Fruit fly (Drosophila melanogaster) whole organism, embryonic: ENCODE measurements around the gene unc-119.

Experiments used
- Atf-2 ChIP-seq: fragments of 200-800 bp; sonication (Bioruptor generic); optimal IDR thresholded peaks from 2 replicates; lab custom pipeline; 2016; ENCODE audit warnings: missing biosample characterization, missing genetic modification characterization
- BtbVII ChIP-seq: fragments of 200-800 bp; sonication (Bioruptor generic); optimal IDR thresholded peaks from 3 replicates; lab custom pipeline; 2017; ENCODE audit warnings: missing biosample characterization, mild to moderate bottlenecking, missing genetic modification characterization
- CG1233 ChIP-seq: fragments of 200-800 bp; sonication (Bioruptor generic); optimal IDR thresholded peaks from 4 replicates; lab custom pipeline; 2018; ENCODE audit warnings: missing biosample characterization, mild to moderate bottlenecking, missing genetic modification characterization
- CG12744 ChIP-seq: fragments of 200-800 bp; sonication (Bioruptor generic); optimal IDR thresholded peaks from 2 replicates; lab custom pipeline; 2016; ENCODE audit warnings: missing biosample characterization, missing genetic modification characterization
- CG13894 ChIP-seq: fragments of 200-800 bp; sonication (Bioruptor generic); optimal IDR thresholded peaks from 3 replicates; lab custom pipeline; 2018; ENCODE audit warnings: missing biosample characterization, mild to moderate bottlenecking, missing genetic modification characterization, moderate library complexity
- CG14667 ChIP-seq: fragments of 200-800 bp; sonication (Bioruptor generic); IDR thresholded peaks from 2 replicates; pipeline ENCODE4 v1.3.6; 2022; ENCODE audit warnings: missing biosample characterization, missing genetic modification characterization
- CG17385 ChIP-seq: fragments of 200-800 bp; sonication (Bioruptor generic); optimal IDR thresholded peaks from 3 replicates; lab custom pipeline; 2018; ENCODE audit warnings: missing biosample characterization, mild to moderate bottlenecking, missing genetic modification characterization
- CG17829 ChIP-seq: fragments of 200-800 bp; optimal IDR thresholded peaks from 2 replicates; lab custom pipeline; 2019; ENCODE audit warnings: missing biosample characterization, mild to moderate bottlenecking, missing genetic modification characterization, moderate library complexity
- CG2712 ChIP-seq: fragments of 200-800 bp; optimal IDR thresholded peaks from 3 replicates; lab custom pipeline; 2019; ENCODE audit warnings: missing biosample characterization, mild to moderate bottlenecking, missing genetic modification characterization, moderate library complexity
- CG30431 ChIP-seq: fragments of 200-800 bp; sonication (Bioruptor generic); optimal IDR thresholded peaks from 2 replicates; lab custom pipeline; 2017; ENCODE audit warnings: missing biosample characterization, missing genetic modification characterization
- CG3065 ChIP-seq: fragments of 200-800 bp; sonication (Bioruptor generic); optimal IDR thresholded peaks from 2 replicates; lab custom pipeline; 2016; ENCODE audit warnings: missing biosample characterization, missing genetic modification characterization
- CG31388 ChIP-seq: fragments of 200-800 bp; sonication (Bioruptor generic); optimal IDR thresholded peaks from 2 replicates; lab custom pipeline; 2016; ENCODE audit warnings: missing biosample characterization, missing genetic modification characterization
- CG32767 ChIP-seq: fragments of 200-800 bp; sonication (Bioruptor generic); IDR thresholded peaks from 2 replicates; pipeline ENCODE4 v1.3.6; 2022; ENCODE audit warnings: missing biosample characterization, missing genetic modification characterization
- CG4282 ChIP-seq: fragments of 200-800 bp; sonication (Bioruptor generic); optimal IDR thresholded peaks from 2 replicates; lab custom pipeline; 2016; ENCODE audit warnings: missing biosample characterization, missing genetic modification characterization
- CG5245 ChIP-seq: fragments of 200-800 bp; sonication (Bioruptor generic); optimal IDR thresholded peaks from 3 replicates; lab custom pipeline; 2016; ENCODE audit warnings: missing biosample characterization, missing genetic modification characterization
- Camta ChIP-seq: fragments of 200-800 bp; sonication (Bioruptor generic); optimal IDR thresholded peaks from 2 replicates; lab custom pipeline; 2016; ENCODE audit warnings: missing biosample characterization, missing genetic modification characterization
- E2f1 ChIP-seq: fragments of 200-800 bp; sonication (Bioruptor generic); IDR thresholded peaks from 2 replicates; pipeline ENCODE4 v1.3.6; 2022; ENCODE audit warnings: missing biosample characterization, missing genetic modification characterization
- Eip74EF ChIP-seq, 2 experiments: fragments of 200-800 bp in 1 of 2; fragments of >200 bp in 1 of 2; sonication (Bioruptor generic) in 1 of 2; optimal IDR thresholded peaks; 2 replicates each; lab custom pipeline; 2017 to 2019; ENCODE audit warnings: missing biosample characterization in 2 of 2, missing genetic modification characterization in 2 of 2, mild to moderate bottlenecking in 1 of 2, moderate library complexity in 1 of 2
- Ets97D ChIP-seq: fragments of 200-800 bp; sonication (Bioruptor generic); optimal IDR thresholded peaks from 3 replicates; lab custom pipeline; 2016; ENCODE audit warnings: missing biosample characterization, missing genetic modification characterization
- Fer3 ChIP-seq: fragments of 200-800 bp; sonication (Bioruptor generic); optimal IDR thresholded peaks from 2 replicates; lab custom pipeline; 2018; ENCODE audit warnings: missing biosample characterization, mild to moderate bottlenecking, missing genetic modification characterization, moderate library complexity
- Gsc ChIP-seq: fragments of 200-800 bp; sonication (Bioruptor generic); IDR thresholded peaks from 2 replicates; pipeline ENCODE4 v1.3.6; 2022; ENCODE audit warnings: missing biosample characterization, missing genetic modification characterization
- HmgZ ChIP-seq: fragments of 200-800 bp; sonication (Bioruptor generic); optimal IDR thresholded peaks from 2 replicates; lab custom pipeline; 2018; ENCODE audit warnings: missing biosample characterization, mild to moderate bottlenecking, missing genetic modification characterization
- Hmx ChIP-seq: fragments of 200-800 bp; sonication (Bioruptor generic); optimal IDR thresholded peaks from 2 replicates; lab custom pipeline; 2016; ENCODE audit warnings: missing biosample characterization, missing genetic modification characterization
- Hsf ChIP-seq: fragments of 200-800 bp; sonication (Bioruptor generic); optimal IDR thresholded peaks from 3 replicates; lab custom pipeline; 2016; ENCODE audit warnings: missing biosample characterization, missing genetic modification characterization
- Jarid2 ChIP-seq: fragments of 200-800 bp; sonication (Bioruptor generic); optimal IDR thresholded peaks from 3 replicates; lab custom pipeline; 2017; ENCODE audit warnings: mild to moderate bottlenecking, missing biosample characterization, missing genetic modification reagents, missing genetic modification characterization
- MTF-1 ChIP-seq: fragments of 200-800 bp; sonication (Bioruptor generic); optimal IDR thresholded peaks from 2 replicates; lab custom pipeline; 2018; ENCODE audit warnings: missing biosample characterization, mild to moderate bottlenecking, missing genetic modification characterization, borderline replicate concordance
- Oli ChIP-seq: fragments of 200-800 bp; sonication (Bioruptor generic); optimal IDR thresholded peaks from 2 replicates; lab custom pipeline; 2018; ENCODE audit warnings: missing biosample characterization, mild to moderate bottlenecking, missing genetic modification characterization, moderate library complexity
- Rfx ChIP-seq: fragments of 200-800 bp; sonication (Bioruptor generic); IDR thresholded peaks from 2 replicates; pipeline ENCODE4 v1.3.6; 2022; ENCODE audit warnings: missing biosample characterization, missing genetic modification characterization
- ash1 ChIP-seq: fragments of 200-800 bp; sonication (Bioruptor generic); optimal IDR thresholded peaks from 2 replicates; lab custom pipeline; 2018; ENCODE audit warnings: missing biosample characterization, mild to moderate bottlenecking, missing genetic modification characterization
- bbx ChIP-seq: fragments of 200-800 bp; sonication (Bioruptor generic); IDR thresholded peaks from 2 replicates; pipeline ENCODE4 v1.3.6; 2022; ENCODE audit warnings: missing biosample characterization, missing genetic modification characterization; ENCODE audit not compliant: partially characterized antibody
- caup ChIP-seq: fragments of 200-800 bp; sonication (Bioruptor generic); optimal IDR thresholded peaks from 3 replicates; lab custom pipeline; 2017; ENCODE audit warnings: missing biosample characterization, mild to moderate bottlenecking, missing genetic modification characterization, moderate library complexity; ENCODE audit not compliant: severe bottlenecking
- danr ChIP-seq: fragments of 200-800 bp; sonication (Bioruptor generic); IDR thresholded peaks from 2 replicates; pipeline ENCODE4 v1.3.6; 2022; ENCODE audit warnings: missing biosample characterization, missing genetic modification characterization
- dimm ChIP-seq: fragments of 200-800 bp; sonication (Bioruptor generic); IDR thresholded peaks from 2 replicates; pipeline ENCODE4 v1.3.6; 2022; ENCODE audit warnings: missing biosample characterization, missing genetic modification characterization
- ftz-f1 ChIP-seq: fragments of 200-800 bp; sonication (Bioruptor generic); optimal IDR thresholded peaks from 2 replicates; lab custom pipeline; 2016; ENCODE audit warnings: missing biosample characterization, missing genetic modification characterization
- grau ChIP-seq: fragments of 200-800 bp; optimal IDR thresholded peaks from 3 replicates; lab custom pipeline; 2019; ENCODE audit warnings: missing biosample characterization, mild to moderate bottlenecking, missing genetic modification characterization, moderate library complexity
- grn ChIP-seq: fragments of 200-800 bp; sonication (Bioruptor generic); optimal IDR thresholded peaks from 3 replicates; lab custom pipeline; 2017; ENCODE audit warnings: missing biosample characterization, missing genetic modification characterization
- gsb-n ChIP-seq: fragments of 200-800 bp; sonication (Bioruptor generic); optimal IDR thresholded peaks from 3 replicates; lab custom pipeline; 2018; ENCODE audit warnings: missing biosample characterization, mild to moderate bottlenecking, missing genetic modification characterization
- h ChIP-seq: fragments of >200 bp; optimal IDR thresholded peaks from 2 replicates; lab custom pipeline; 2017
- luna ChIP-seq: fragments of 200-800 bp; sonication (Bioruptor generic); optimal IDR thresholded peaks from 2 replicates; lab custom pipeline; 2016; ENCODE audit warnings: missing biosample characterization, missing genetic modification characterization
- onecut ChIP-seq: fragments of 200-800 bp; sonication (Bioruptor generic); IDR thresholded peaks from 2 replicates; pipeline ENCODE4 v1.3.6; 2022; ENCODE audit warnings: missing biosample characterization, missing genetic modification characterization
- otp ChIP-seq: fragments of 200-800 bp; sonication (Bioruptor generic); IDR thresholded peaks from 3 replicates; pipeline ENCODE4, ENCODE4 v1.3.6; 2022; ENCODE audit warnings: missing biosample characterization, missing genetic modification characterization
- sd ChIP-seq: fragments of 200-800 bp; sonication (Bioruptor generic); optimal IDR thresholded peaks from 3 replicates; lab custom pipeline; 2018; ENCODE audit warnings: missing biosample characterization, mild to moderate bottlenecking, missing genetic modification characterization, moderate library complexity
- sr ChIP-seq: fragments of 200-800 bp; sonication (Bioruptor generic); IDR thresholded peaks from 3 replicates; pipeline ENCODE4 v1.3.6; 2022; ENCODE audit warnings: missing biosample characterization, missing genetic modification characterization
- tna ChIP-seq: fragments of 200-800 bp; sonication (Bioruptor generic); IDR thresholded peaks from 2 replicates; pipeline ENCODE4 v1.3.6; 2022; ENCODE audit warnings: missing biosample characterization, missing genetic modification characterization; ENCODE audit not compliant: partially characterized antibody
- tup ChIP-seq: fragments of 200-800 bp; sonication (Bioruptor generic); optimal IDR thresholded peaks from 2 replicates; lab custom pipeline; 2016; ENCODE audit warnings: missing biosample characterization, mild to moderate bottlenecking, missing genetic modification characterization, moderate library complexity
- vfl ChIP-seq: fragments of 200-800 bp; sonication (Bioruptor generic); optimal IDR thresholded peaks from 2 replicates; lab custom pipeline; 2016; ENCODE audit warnings: missing biosample characterization, missing genetic modification characterization
- wor ChIP-seq: fragments of 200-800 bp; sonication (Bioruptor generic); IDR thresholded peaks from 2 replicates; pipeline ENCODE4 v1.3.6; 2022; ENCODE audit warnings: missing biosample characterization, missing genetic modification characterization
- zen ChIP-seq: fragments of 200-800 bp; sonication (Bioruptor generic); optimal IDR thresholded peaks from 3 replicates; lab custom pipeline; 2018; ENCODE audit warnings: missing biosample characterization, mild to moderate bottlenecking, missing genetic modification characterization, moderate library complexity
- zen2 ChIP-seq: fragments of 200-800 bp; sonication (Bioruptor generic); IDR thresholded peaks from 3 replicates; pipeline ENCODE4 v1.3.6; 2022; ENCODE audit warnings: missing biosample characterization, missing genetic modification characterization; ENCODE audit not compliant: partially characterized antibody

unc-119 gene

dm6 chrX:7293133-7293873 lies 2.2 kb upstream of the unc-119 start (continued):
- TF ChIP-seq Jarid2 (GFP tag; lab: Kevin White, UChicago) (no peak), dimm (GFP tag; lab: Robert Waterston, UW) (peak; percentile 66), Camta (GFP tag; lab: Kevin White, UChicago) (peak; percentile 73), h (lab: Kevin White, UChicago) (no peak), wor (GFP tag; lab: Robert Waterston, UW) (peak; percentile 85), Oli (tag; lab: Kevin White, UChicago) (peak; percentile 83), sr (peak; percentile 70; the same call in 1 of the 3 replicates), ash1 (no peak), CG1233 (GFP tag; lab: Kevin White, UChicago) (peak; percentile 69), tna (no peak), Rfx (GFP tag; lab: Robert Waterston, UW) (peak; percentile 34; the same call in 1 of the 2 replicates), CG4282 (GFP tag; lab: Kevin White, UChicago) (peak; percentile 56), CG31388 (peak; percentile 34), gsb-n (tag; lab: Kevin White, UChicago) (peak; percentile 83), zen (tag; lab: Kevin White, UChicago) (peak; percentile 77), grau (peak; percentile 70), tup (GFP tag; lab: Kevin White, UChicago) (peak; percentile 56), CG14667 (GFP tag; lab: Robert Waterston, UW) (peak; percentile 75), CG17385 (GFP tag; lab: Kevin White, UChicago) (peak; percentile 90), vfl (no peak), CG2712 (tag; lab: Kevin White, UChicago) (peak; percentile 87), ftz-f1 (no peak), Gsc (GFP tag; lab: Robert Waterston, UW) (peak; percentile 85), Hsf (GFP tag; lab: Kevin White, UChicago) (peak; percentile 80), danr (GFP tag; lab: Robert Waterston, UW) (peak; percentile 79), MTF-1 (peak; percentile 79), E2f1 (GFP tag; lab: Robert Waterston, UW) (peak; percentile 79), Ets97D (GFP tag; lab: Kevin White, UChicago) (peak; percentile 33), zen2 (GFP tag; lab: Robert Waterston, UW) (no peak), bbx (GFP tag; lab: Robert Waterston, UW) (no peak), onecut (GFP tag; lab: Robert Waterston, UW) (peak; percentile 72), caup (GFP tag; lab: Kevin White, UChicago) (peak; percentile 23), otp (GFP tag; lab: Robert Waterston, UW) (peak; percentile 89), sd (tag; lab: Kevin White, UChicago) (no peak), CG30431 (GFP tag; lab: Kevin White, UChicago) (peak; percentile 90), CG3065 (GFP tag; lab: Kevin White, UChicago) (peak; percentile 62), CG17829 (peak; percentile 84), Hmx (GFP tag; lab: Kevin White, UChicago) (no peak), BtbVII (no peak), CG5245 (GFP tag; lab: Kevin White, UChicago) (peak; percentile 80), Atf-2 (GFP tag; lab: Kevin White, UChicago) (peak; percentile 86), grn (GFP tag; lab: Kevin White, UChicago) (no peak), Eip74EF (GFP tag; optimal IDR thresholded peaks at IDR 0.05; lab: Kevin White, UChicago) (peak in 1 of 2 experiments; percentile 43), CG12744 (GFP tag; lab: Kevin White, UChicago) (peak; percentile 63), CG32767 (peak; percentile 76), HmgZ (tag; lab: Kevin White, UChicago) (peak; percentile 45), Fer3 (tag; lab: Kevin White, UChicago) (peak; percentile 66), CG13894 (no peak), luna (GFP tag; lab: Kevin White, UChicago) (no peak)
